Worm (Caenorhabditis elegans): ENCODE data around the gene F20B6.4.

DNA sequence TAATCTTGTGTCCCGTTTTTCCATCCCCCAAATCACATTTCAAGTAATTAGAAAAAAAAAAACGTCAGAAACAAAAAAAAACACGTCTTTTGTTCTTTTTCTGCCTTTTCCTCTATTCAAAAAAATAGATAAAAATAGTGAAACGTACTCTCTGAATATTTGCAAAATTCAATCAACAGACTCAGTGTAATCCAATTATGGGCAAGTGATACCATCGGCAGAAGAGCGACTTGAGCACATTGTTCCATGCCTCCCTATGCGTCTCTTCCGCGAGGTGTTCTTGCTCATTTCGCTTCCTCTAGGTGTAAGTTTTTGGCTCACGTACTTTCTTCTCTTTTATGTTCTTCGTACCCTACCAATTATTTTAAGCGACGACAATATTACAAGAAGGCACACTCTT, 32.9 kb downstream of the F20B6.4 start, which contains the start of gene ZK470.1:
- TF ChIP-seq fos-1 (tag; optimal IDR thresholded peaks at IDR 0.05) (no peak), ztf-11 (tag; optimal IDR thresholded peaks at IDR 0.05) (no peak), skn-1 (tag; optimal IDR thresholded peaks at IDR 0.05) (no peak), zag-1 (tag; optimal IDR thresholded peaks at IDR 0.05) (no peak), unc-39 (tag; optimal IDR thresholded peaks at IDR 0.05) (no peak), lin-39 (tag; optimal IDR thresholded peaks at IDR 0.05) (no peak), dmd-4 (tag; optimal IDR thresholded peaks at IDR 0.05) (no peak), ama-1 (optimal IDR thresholded peaks at IDR 0.05) (no peak), elt-1 (tag; optimal IDR thresholded peaks at IDR 0.05) (no peak), mdl-1 (tag; optimal IDR thresholded peaks at IDR 0.05) (no peak), nhr-21 (tag; optimal IDR thresholded peaks at IDR 0.05) (no peak), nhr-10 (tag; optimal IDR thresholded peaks at IDR 0.05) (no peak), unc-55 (GFP tag; optimal IDR thresholded peaks at IDR 0.05) (no peak)

Data from whole organism, L2 larva.